Worm (Caenorhabditis elegans): ENCODE measurements around the gene col-118.

DNA sequence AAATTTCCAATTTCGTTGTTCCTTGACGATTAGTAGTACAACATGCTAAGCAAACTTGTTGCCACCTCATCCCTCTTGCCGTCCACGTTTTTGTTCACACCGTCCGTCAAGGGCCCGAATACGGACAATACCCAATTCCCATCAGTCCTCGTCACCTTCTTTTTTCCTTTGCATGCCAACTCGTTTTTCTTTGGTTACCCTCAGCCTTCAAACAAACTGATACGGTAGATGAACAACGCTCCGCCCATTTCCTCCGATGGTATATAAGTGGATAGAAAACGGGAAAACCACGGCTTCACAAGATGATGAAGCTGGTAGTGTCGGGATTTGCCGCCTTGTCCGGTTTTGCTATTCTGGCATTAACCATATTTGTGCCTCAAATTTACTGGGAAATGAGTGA is at the start of gene col-118:
- TF ChIP-seq pqm-1 (tag; optimal IDR thresholded peaks at IDR 0.05) (no peak), elt-1 (tag; optimal IDR thresholded peaks at IDR 0.05) (no peak), fos-1 (tag; optimal IDR thresholded peaks at IDR 0.05) (no peak), nhr-28 (tag; optimal IDR thresholded peaks at IDR 0.05) (no peak), unc-62 (GFP tag; optimal IDR thresholded peaks at IDR 0.05) (no peak), nhr-11 (tag; optimal IDR thresholded peaks at IDR 0.05) (no peak), ztf-11 (tag; optimal IDR thresholded peaks at IDR 0.05) (no peak), tbx-2 (tag; optimal IDR thresholded peaks at IDR 0.05) (no peak), nhr-76 (tag; optimal IDR thresholded peaks at IDR 0.05) (no peak), ztf-4 (tag; optimal IDR thresholded peaks at IDR 0.05) (no peak), pha-4 (tag; optimal IDR thresholded peaks at IDR 0.05) (no peak), fkh-10 (GFP tag; optimal IDR thresholded peaks at IDR 0.05) (no peak), nhr-12 (tag; optimal IDR thresholded peaks at IDR 0.05) (no peak), ceh-82 (tag; optimal IDR thresholded peaks at IDR 0.05) (no peak)

Measured in whole organism, L3 larva.